Worm (Caenorhabditis elegans): ENCODE data around the gene ttr-2.

Gene ttr-2

ce11 chrIII:9908769-9909168 is 18.8 kb upstream of the ttr-2 start:
- no peak for TF ChIP-seq pros-1 (tag; optimal IDR thresholded peaks at IDR 0.05)

DNA sequence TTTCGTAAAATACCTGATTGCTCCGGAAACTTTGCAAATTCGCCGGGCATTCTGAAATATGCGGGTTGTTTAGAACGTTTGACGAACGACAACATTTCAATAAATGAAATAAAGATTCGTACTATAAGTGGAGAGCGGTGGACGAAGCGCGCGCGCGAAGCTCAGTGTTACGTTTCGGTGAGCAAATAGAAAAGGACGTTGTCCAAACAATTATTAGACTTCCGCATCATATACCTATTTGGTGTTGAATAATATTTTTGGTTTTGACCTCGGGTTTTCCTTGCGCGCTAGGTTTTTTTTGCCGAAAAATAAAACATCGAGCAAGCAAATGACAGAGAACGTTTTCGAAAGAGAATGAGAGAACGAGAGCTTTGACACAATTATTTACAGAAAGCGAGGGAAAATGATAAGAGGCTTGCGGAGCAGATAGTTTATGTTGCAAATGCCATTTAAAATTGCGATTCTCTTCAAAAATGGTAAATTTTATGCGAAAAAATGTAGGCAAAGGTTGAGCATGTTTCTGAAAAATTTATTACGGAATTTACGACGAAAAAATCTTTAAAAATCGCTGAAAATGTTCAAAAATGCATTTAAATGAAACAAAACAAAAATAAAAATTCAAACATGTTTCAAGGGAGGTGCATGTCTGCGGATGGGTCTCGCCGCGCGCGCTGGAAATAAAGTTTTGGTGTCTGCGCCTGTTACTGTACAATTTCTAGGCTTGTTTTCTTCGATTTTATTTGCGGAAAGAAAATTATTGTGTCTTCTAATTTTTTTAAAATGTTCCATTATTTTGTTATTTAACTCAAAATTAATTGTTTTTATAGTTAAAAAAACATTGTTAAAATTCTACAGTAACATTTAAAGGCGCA is 16.7 kb upstream of the ttr-2 start, which contains the start of the genes cyld-1 and F40F12.9:
TSS of gene cyld-1 (minus strand) at position 51 of the 872 bp plus-strand sequence.
TSS of gene F40F12.9 (plus strand) at position 721 of the 872 bp plus-strand sequence.
- TF ChIP-seq K02D7.2 (tag; optimal IDR thresholded peaks at IDR 0.05) (no peak), pha-2 (tag; optimal IDR thresholded peaks at IDR 0.05) (no peak), ceh-48 (tag; optimal IDR thresholded peaks at IDR 0.05) (no peak), hlh-13 (GFP tag; optimal IDR thresholded peaks at IDR 0.05) (no peak), nhr-232 (tag; optimal IDR thresholded peaks at IDR 0.05) (no peak), zip-5 (tag; optimal IDR thresholded peaks at IDR 0.05) (no peak), pat-9 (tag; optimal IDR thresholded peaks at IDR 0.05) (no peak), unc-55 (GFP tag; optimal IDR thresholded peaks at IDR 0.05) (no peak), elt-2 (tag; optimal IDR thresholded peaks at IDR 0.05) (no peak)

- TF ChIP-seq Y22D7AL.16 (tag; optimal IDR thresholded peaks at IDR 0.05) (no peak), ttx-3 (tag; optimal IDR thresholded peaks at IDR 0.05) (no peak), sox-2 (GFP tag; IDR thresholded peaks at IDR 0.05) (no peak), mec-3 (tag; optimal IDR thresholded peaks at IDR 0.05; ENCODE audit: borderline replicate concordance) (no peak), T23F11.4 (GFP tag; optimal IDR thresholded peaks at IDR 0.05) (no peak), hlh-15 (tag; optimal IDR thresholded peaks at IDR 0.05) (no peak), ceh-31 (tag; optimal IDR thresholded peaks at IDR 0.05) (no peak), eyg-1 (tag; optimal IDR thresholded peaks at IDR 0.05) (no peak), dve-1 (tag; optimal IDR thresholded peaks at IDR 0.05) (no peak), ceh-34 (tag; optimal IDR thresholded peaks at IDR 0.05) (no peak), pha-4 (tag; optimal IDR thresholded peaks at IDR 0.05) (no peak)
These were observed 15.1 kb upstream of the ttr-2 start for ce11 chrIII:9912501-9912900.

- TF ChIP-seq Y22D7AL.16 (tag; optimal IDR thresholded peaks at IDR 0.05) (no peak), dve-1 (tag; optimal IDR thresholded peaks at IDR 0.05) (no peak), C38D4.7 (GFP tag; optimal IDR thresholded peaks at IDR 0.05) (no peak), pqm-1 (tag; optimal IDR thresholded peaks at IDR 0.05) (no peak), ztf-16 (tag; optimal IDR thresholded peaks at IDR 0.05) (no peak)
These were observed 14.6 kb upstream of the ttr-2 start for ce11 chrIII:9912998-9913397.

DNA sequence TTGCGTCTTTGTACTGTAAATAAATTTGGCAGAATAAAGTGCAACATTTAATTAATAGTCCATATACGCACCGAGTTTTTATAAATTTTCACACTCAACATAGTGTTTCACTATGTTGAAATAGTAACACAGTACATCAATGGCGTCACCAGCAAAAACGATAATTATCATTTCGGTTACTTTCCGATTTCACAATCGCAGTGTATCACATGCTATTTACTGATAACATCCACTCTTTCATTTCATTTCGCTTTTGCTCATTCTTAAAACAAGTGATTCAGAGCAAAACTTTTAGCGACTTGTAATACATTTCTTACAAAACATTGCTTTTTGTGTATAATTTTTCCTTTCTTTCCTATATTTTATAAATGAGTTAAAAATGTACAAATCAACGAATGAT is 13.8 kb upstream of the ttr-2 start, which contains the start of gene cbp-3:
TSS of gene cbp-3 (plus strand) at position 272 of the 400 bp plus-strand sequence.
- TF ChIP-seq C08G9.2 (tag; optimal IDR thresholded peaks at IDR 0.05) (no peak), K09A11.1 (tag; optimal IDR thresholded peaks at IDR 0.05; ENCODE audit: insufficient read depth) (no peak), sox-2 (GFP tag; IDR thresholded peaks at IDR 0.05) (no peak), hlh-15 (tag; optimal IDR thresholded peaks at IDR 0.05) (no peak), unc-55 (GFP tag; optimal IDR thresholded peaks at IDR 0.05) (no peak), pha-4 (tag; optimal IDR thresholded peaks at IDR 0.05) (no peak), ref-2 (tag; optimal IDR thresholded peaks at IDR 0.05) (no peak), elt-2 (tag; optimal IDR thresholded peaks at IDR 0.05) (peak; percentile 28)

DNA sequence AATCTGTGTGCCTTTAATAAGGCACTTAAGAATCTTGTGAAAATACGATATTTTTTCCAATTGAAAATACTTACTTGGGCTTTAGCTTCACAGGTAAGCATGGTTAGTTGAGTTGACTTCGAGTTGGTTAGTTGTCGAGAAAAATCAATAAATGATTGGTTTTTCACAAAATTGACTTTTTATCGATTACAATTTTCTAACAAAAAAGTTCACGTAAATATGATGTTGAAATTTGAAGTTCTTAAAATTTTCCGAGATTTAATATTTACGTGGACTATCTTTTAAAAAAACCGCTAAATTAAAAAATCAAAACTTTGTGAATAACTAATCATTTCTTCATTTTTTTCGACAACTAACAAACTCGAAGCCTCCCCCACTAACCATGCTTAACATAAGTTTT is 6.8 kb upstream of the ttr-2 start, which contains the start of gene F40F12.3:
TSS of gene F40F12.3 (minus strand) at position 101 of the 400 bp plus-strand sequence.
- no peak for TF ChIP-seq ceh-6 (GFP tag; optimal IDR thresholded peaks at IDR 0.05)
- TF ChIP-seq hlh-13 (GFP tag; optimal IDR thresholded peaks at IDR 0.05), result no peak

Data from whole organism, late embryonic.